Fruit fly (Drosophila melanogaster) whole organism, embryonic: Measurements from ENCODE around the gene CG10317.
A peak's percentile ranks its signal among the peaks of the same experiment; 100 is the strongest.

Source experiments
- ATbp ChIP-seq: fragments of 200-800 bp; sonication (Bioruptor generic); optimal IDR thresholded peaks from 2 replicates; lab custom pipeline; 2017; ENCODE audit warnings: missing biosample characterization, mild to moderate bottlenecking, missing genetic modification characterization, missing genetic modification reagents
- Atf-2 ChIP-seq: fragments of 200-800 bp; sonication (Bioruptor generic); optimal IDR thresholded peaks from 2 replicates; lab custom pipeline; 2016; ENCODE audit warnings: missing biosample characterization, missing genetic modification characterization
- Atf6 ChIP-seq: fragments of 200-800 bp; sonication (Bioruptor generic); IDR thresholded peaks from 2 replicates; pipeline ENCODE4 v1.3.6; 2022; ENCODE audit warnings: missing biosample characterization, missing genetic modification characterization
- CG10267 ChIP-seq: fragments of 200-800 bp; sonication (Bioruptor generic); optimal IDR thresholded peaks from 2 replicates; lab custom pipeline; 2018; ENCODE audit warnings: missing biosample characterization, mild to moderate bottlenecking, missing genetic modification characterization, moderate library complexity
- CG11398 ChIP-seq: fragments of 200-800 bp; sonication (Bioruptor generic); optimal IDR thresholded peaks from 2 replicates; lab custom pipeline; 2016; ENCODE audit warnings: missing biosample characterization, missing genetic modification characterization
- CG11695 ChIP-seq: fragments of 200-800 bp; sonication (Bioruptor generic); IDR thresholded peaks from 3 replicates; pipeline ENCODE4 v1.3.6; 2022; ENCODE audit warnings: missing biosample characterization, missing genetic modification characterization
- CG12744 ChIP-seq: fragments of 200-800 bp; sonication (Bioruptor generic); optimal IDR thresholded peaks from 2 replicates; lab custom pipeline; 2016; ENCODE audit warnings: missing biosample characterization, missing genetic modification characterization
- CG12769 ChIP-seq: fragments of 200-800 bp; sonication (Bioruptor generic); optimal IDR thresholded peaks from 2 replicates; lab custom pipeline; 2019; ENCODE audit warnings: missing biosample characterization, mild to moderate bottlenecking, missing genetic modification characterization, moderate library complexity
- CG13123 ChIP-seq: fragments of 200-800 bp; sonication (Bioruptor generic); optimal IDR thresholded peaks from 2 replicates; lab custom pipeline; 2016; ENCODE audit warnings: missing biosample characterization, missing genetic modification characterization
- CG13424 ChIP-seq: fragments of 200-800 bp; sonication (Bioruptor generic); optimal IDR thresholded peaks from 2 replicates; lab custom pipeline; 2019; ENCODE audit warnings: missing biosample characterization, mild to moderate bottlenecking, missing genetic modification characterization, moderate library complexity
- CG1602 ChIP-seq: fragments of 200-800 bp; sonication (Bioruptor generic); optimal IDR thresholded peaks from 3 replicates; lab custom pipeline; 2016; ENCODE audit warnings: missing biosample characterization, missing genetic modification characterization
- CG1603 ChIP-seq: fragments of 200-800 bp; sonication (Bioruptor generic); optimal IDR thresholded peaks from 2 replicates; lab custom pipeline; 2019; ENCODE audit warnings: missing biosample characterization, mild to moderate bottlenecking, missing genetic modification characterization, moderate library complexity
- CG16815 ChIP-seq: fragments of 200-800 bp; sonication (Bioruptor generic); optimal IDR thresholded peaks from 3 replicates; lab custom pipeline; 2017; ENCODE audit warnings: missing biosample characterization, mild to moderate bottlenecking, missing genetic modification characterization
- CG17328 ChIP-seq: fragments of 200-800 bp; sonication (Bioruptor generic); IDR thresholded peaks from 2 replicates; pipeline ENCODE4 v1.3.6; 2022; ENCODE audit warnings: missing biosample characterization, missing genetic modification characterization
- CG18599 ChIP-seq: fragments of 200-800 bp; sonication (Bioruptor generic); optimal IDR thresholded peaks from 3 replicates; lab custom pipeline; 2017; ENCODE audit warnings: missing biosample characterization, missing genetic modification characterization, mild to moderate bottlenecking, moderate library complexity, missing genetic modification reagents
- CG18764 ChIP-seq: fragments of 200-800 bp; sonication (Bioruptor generic); optimal IDR thresholded peaks from 3 replicates; lab custom pipeline; 2016; ENCODE audit warnings: missing biosample characterization, missing genetic modification characterization
- CG32532 ChIP-seq: fragments of 200-800 bp; sonication (Bioruptor generic); IDR thresholded peaks from 2 replicates; pipeline ENCODE4 v1.3.6; 2022; ENCODE audit warnings: missing biosample characterization, missing genetic modification characterization
- CG3847 ChIP-seq: fragments of 200-800 bp; sonication (Bioruptor generic); IDR thresholded peaks from 2 replicates; pipeline ENCODE4 v1.3.6; 2022; ENCODE audit warnings: missing biosample characterization, missing genetic modification characterization
- CG6689 ChIP-seq: fragments of 200-800 bp; sonication (Bioruptor generic); IDR thresholded peaks from 2 replicates; pipeline ENCODE4 v1.3.6; 2022; ENCODE audit warnings: missing biosample characterization, missing genetic modification characterization
- CG6765 ChIP-seq: fragments of 200-800 bp; sonication (Bioruptor generic); optimal IDR thresholded peaks from 3 replicates; lab custom pipeline; 2017; ENCODE audit warnings: missing biosample characterization, mild to moderate bottlenecking, missing genetic modification characterization
- CG6813 ChIP-seq: fragments of 200-800 bp; sonication (Bioruptor generic); optimal IDR thresholded peaks from 2 replicates; lab custom pipeline; 2017; ENCODE audit warnings: missing biosample characterization, missing genetic modification characterization, mild to moderate bottlenecking, moderate library complexity, missing genetic modification reagents
- CrebB ChIP-seq: fragments of 200-800 bp; sonication (Bioruptor generic); optimal IDR thresholded peaks from 3 replicates; lab custom pipeline; 2018; ENCODE audit warnings: missing biosample characterization, mild to moderate bottlenecking, missing genetic modification characterization
- D ChIP-seq, 2 experiments: fragments of 200-800 bp in 1 of 2; fragments of >200 bp in 1 of 2; sonication (Bioruptor generic) in 1 of 2; optimal IDR thresholded peaks; 2 replicates in 1 of 2; 3 replicates in 1 of 2; lab custom pipeline; 2017; ENCODE audit warnings: mild to moderate bottlenecking in 1 of 2, missing biosample characterization in 1 of 2, missing genetic modification characterization in 1 of 2, missing genetic modification reagents in 1 of 2
- Dfd ChIP-seq, 2 experiments: fragments of >200 bp; optimal IDR thresholded peaks; 2 replicates each; lab custom pipeline; 2017; ENCODE audit warnings: missing biosample characterization in 2 of 2, missing genetic modification characterization in 2 of 2
- Drgx ChIP-seq: fragments of 200-800 bp; sonication (Bioruptor generic); IDR thresholded peaks from 2 replicates; pipeline ENCODE4 v1.3.6; 2022; ENCODE audit warnings: missing biosample characterization, missing genetic modification characterization
- H2.0 ChIP-seq: fragments of 200-800 bp; sonication (Bioruptor generic); IDR thresholded peaks from 2 replicates; pipeline ENCODE4 v1.3.6; 2022; ENCODE audit warnings: missing biosample characterization, missing genetic modification characterization
- Lhr ChIP-seq: fragments of 200-800 bp; sonication (Bioruptor generic); optimal IDR thresholded peaks from 3 replicates; lab custom pipeline; 2017; ENCODE audit warnings: mild to moderate bottlenecking, missing biosample characterization, missing genetic modification reagents, missing genetic modification characterization
- Opbp ChIP-seq: fragments of 200-800 bp; sonication (Bioruptor generic); IDR thresholded peaks from 3 replicates; pipeline ENCODE4 v1.3.6; 2022; ENCODE audit warnings: missing biosample characterization, missing genetic modification characterization; ENCODE audit not compliant: partially characterized antibody
- PHDP ChIP-seq: fragments of 200-800 bp; sonication (Bioruptor generic); optimal IDR thresholded peaks from 3 replicates; lab custom pipeline; 2018; ENCODE audit warnings: missing biosample characterization, mild to moderate bottlenecking, missing genetic modification characterization, moderate library complexity
- Ravus ChIP-seq: fragments of 200-800 bp; sonication (Bioruptor generic); IDR thresholded peaks from 2 replicates; pipeline ENCODE4 v1.3.6; 2022; ENCODE audit warnings: missing biosample characterization, missing genetic modification characterization
- YL-1 ChIP-seq: fragments of 200-800 bp; sonication (Bioruptor generic); optimal IDR thresholded peaks from 3 replicates; lab custom pipeline; 2017; ENCODE audit warnings: missing biosample characterization, mild to moderate bottlenecking, missing genetic modification characterization
- amos ChIP-seq: fragments of 200-800 bp; sonication (Bioruptor generic); IDR thresholded peaks from 2 replicates; pipeline ENCODE4 v1.3.6; 2022; ENCODE audit warnings: missing biosample characterization, missing genetic modification characterization; ENCODE audit not compliant: partially characterized antibody
- aop ChIP-seq: fragments of 200-800 bp; sonication (Bioruptor generic); IDR thresholded peaks from 2 replicates; pipeline ENCODE4 v1.3.6; 2022; ENCODE audit warnings: missing biosample characterization, missing genetic modification characterization
- ase ChIP-seq: fragments of 200-800 bp; sonication (Bioruptor generic); IDR thresholded peaks from 3 replicates; pipeline ENCODE4 v1.3.6; 2022; ENCODE audit warnings: missing biosample characterization, missing genetic modification characterization
- ato ChIP-seq: fragments of 200-800 bp; sonication (Bioruptor generic); IDR thresholded peaks from 2 replicates; pipeline ENCODE4 v1.3.6; 2022; ENCODE audit warnings: missing biosample characterization, missing genetic modification characterization; ENCODE audit not compliant: partially characterized antibody
- cato ChIP-seq: fragments of 200-800 bp; sonication (Bioruptor generic); optimal IDR thresholded peaks from 2 replicates; lab custom pipeline; 2016; ENCODE audit warnings: missing biosample characterization, missing genetic modification characterization, borderline replicate concordance
- crc ChIP-seq: fragments of 200-800 bp; sonication (Bioruptor generic); optimal IDR thresholded peaks from 2 replicates; lab custom pipeline; 2016; ENCODE audit warnings: missing biosample characterization, missing genetic modification characterization
- cwo ChIP-seq: fragments of 200-800 bp; sonication (Bioruptor generic); optimal IDR thresholded peaks from 3 replicates; lab custom pipeline; 2017; ENCODE audit warnings: missing biosample characterization, missing genetic modification characterization, mild to moderate bottlenecking, moderate library complexity, missing genetic modification reagents
- dmrt99B ChIP-seq: fragments of 200-800 bp; sonication (Bioruptor generic); optimal IDR thresholded peaks from 2 replicates; lab custom pipeline; 2018; ENCODE audit warnings: missing biosample characterization, mild to moderate bottlenecking, missing genetic modification characterization, moderate library complexity
- gro ChIP-seq: fragments of 200-800 bp; sonication (Bioruptor generic); optimal IDR thresholded peaks from 2 replicates; lab custom pipeline; 2016; ENCODE audit warnings: missing biosample characterization, missing genetic modification characterization
- ham ChIP-seq: fragments of 200-800 bp; sonication (Bioruptor generic); IDR thresholded peaks from 2 replicates; pipeline ENCODE4 v1.3.6; 2022; ENCODE audit warnings: missing biosample characterization, missing genetic modification characterization
- odd ChIP-seq: fragments of 200-800 bp; sonication (Bioruptor generic); optimal IDR thresholded peaks from 2 replicates; lab custom pipeline; 2017; ENCODE audit warnings: missing biosample characterization, mild to moderate bottlenecking, missing genetic modification characterization
- psq ChIP-seq: fragments of 200-800 bp; sonication (Bioruptor generic); optimal IDR thresholded peaks from 2 replicates; lab custom pipeline; 2017; ENCODE audit warnings: missing biosample characterization, missing genetic modification characterization
- pum ChIP-seq: fragments of 200-800 bp; sonication (Bioruptor generic); optimal IDR thresholded peaks from 2 replicates; lab custom pipeline; 2016; ENCODE audit warnings: missing biosample characterization, missing genetic modification characterization
- ranshi ChIP-seq: fragments of 200-800 bp; sonication (Bioruptor generic); IDR thresholded peaks from 2 replicates; pipeline ENCODE4 v1.3.6; 2022; ENCODE audit warnings: missing biosample characterization, missing genetic modification characterization
- sens-2 ChIP-seq: fragments of 200-800 bp; sonication (Bioruptor generic); IDR thresholded peaks from 2 replicates; pipeline ENCODE4 v1.3.6; 2022; ENCODE audit warnings: missing biosample characterization, missing genetic modification characterization
- sim ChIP-seq: fragments of 200-800 bp; sonication (Bioruptor generic); IDR thresholded peaks from 2 replicates; pipeline ENCODE4 v1.3.6; 2022; ENCODE audit warnings: missing biosample characterization, missing genetic modification characterization
- slou ChIP-seq: fragments of 200-800 bp; sonication (Bioruptor generic); optimal IDR thresholded peaks from 3 replicates; lab custom pipeline; 2016; ENCODE audit warnings: missing biosample characterization, missing genetic modification characterization
- tll ChIP-seq, 2 experiments: fragments of 200-800 bp in 1 of 2; fragments of >200 bp in 1 of 2; sonication (Bioruptor generic) in 1 of 2; optimal IDR thresholded peaks; 2 replicates each; lab custom pipeline; 2017 to 2019; ENCODE audit warnings: missing biosample characterization in 2 of 2, missing genetic modification characterization in 2 of 2, mild to moderate bottlenecking in 1 of 2, moderate library complexity in 1 of 2
- trem ChIP-seq: fragments of 200-800 bp; optimal IDR thresholded peaks from 3 replicates; lab custom pipeline; 2019; ENCODE audit warnings: missing biosample characterization, mild to moderate bottlenecking, missing genetic modification characterization, moderate library complexity
- wdn ChIP-seq: fragments of 200-800 bp; sonication (Bioruptor generic); IDR thresholded peaks from 2 replicates; pipeline ENCODE4 v1.3.6; 2022; ENCODE audit warnings: missing biosample characterization, missing genetic modification characterization

The CG10317 gene

dm6 chr3R:16403734-16404057 is 33.4 kb upstream of the CG10317 start (continued):
- TF ChIP-seq CG12769 (no peak), ato (GFP tag; lab: Robert Waterston, UW) (no peak), sens-2 (GFP tag; lab: Robert Waterston, UW) (no peak), trem (tag; lab: Kevin White, UChicago) (no peak), CG18599 (GFP tag; lab: Kevin White, UChicago) (no peak), Drgx (GFP tag; lab: Robert Waterston, UW) (0 out of 2 replicates have a peak, but pooled peaks have one; percentile 8), CG13123 (GFP tag; lab: Kevin White, UChicago) (no peak), YL-1 (GFP tag; lab: Kevin White, UChicago) (no peak), PHDP (tag; lab: Kevin White, UChicago) (no peak), CG17328 (no peak), CG11695 (GFP tag; lab: Robert Waterston, UW) (no peak), tll (GFP tag; optimal IDR thresholded peaks at IDR 0.05; lab: Kevin White, UChicago) (peak in 1 of 2 experiments; percentile 16), CG18764 (GFP tag; lab: Kevin White, UChicago) (no peak), Atf-2 (GFP tag; lab: Kevin White, UChicago) (no peak), CG1603 (tag; lab: Kevin White, UChicago) (no peak), aop (GFP tag; lab: Robert Waterston, UW) (no peak), Lhr (GFP tag; lab: Kevin White, UChicago) (no peak), ranshi (GFP tag; lab: Robert Waterston, UW) (no peak), CG6813 (GFP tag; lab: Kevin White, UChicago) (no peak), ATbp (GFP tag; lab: Kevin White, UChicago) (no peak), slou (GFP tag; lab: Kevin White, UChicago) (no peak), H2.0 (GFP tag; lab: Robert Waterston, UW) (no peak), sim (GFP tag; lab: Robert Waterston, UW) (no peak), ase (GFP tag; lab: Robert Waterston, UW) (no peak), ham (no peak), psq (GFP tag; lab: Kevin White, UChicago) (no peak), CG13424 (tag; lab: Kevin White, UChicago) (no peak), Opbp (GFP tag; lab: Robert Waterston, UW) (0 out of 3 replicates have a peak, but pooled peaks have one; percentile 30), CG16815 (GFP tag; lab: Kevin White, UChicago) (no peak), cwo (GFP tag; lab: Kevin White, UChicago) (no peak), crc (no peak), Ravus (no peak), CG6689 (GFP tag; lab: Robert Waterston, UW) (no peak), wdn (GFP tag; lab: Robert Waterston, UW) (no peak), D (optimal IDR thresholded peaks at IDR 0.05; lab: Kevin White, UChicago) (peak; percentile 95), D (GFP tag; optimal IDR thresholded peaks at IDR 0.05; lab: Kevin White, UChicago) (no peak), CrebB (tag; lab: Kevin White, UChicago) (no peak), cato (GFP tag; lab: Kevin White, UChicago) (no peak), CG3847 (GFP tag; lab: Robert Waterston, UW) (no peak), Dfd (GFP tag; optimal IDR thresholded peaks at IDR 0.05; lab: Kevin White, UChicago) (no peak), CG11398 (GFP tag; lab: Kevin White, UChicago) (no peak), CG1602 (no peak), CG10267 (tag; lab: Kevin White, UChicago) (no peak), odd (GFP tag; lab: Kevin White, UChicago) (no peak), amos (GFP tag; lab: Robert Waterston, UW) (no peak), CG32532 (GFP tag; lab: Robert Waterston, UW) (no peak), gro (GFP tag; lab: Kevin White, UChicago) (no peak), Atf6 (GFP tag; lab: Robert Waterston, UW) (no peak), CG6765 (GFP tag; lab: Kevin White, UChicago) (no peak), dmrt99B (tag; lab: Kevin White, UChicago) (no peak), pum (no peak), CG12744 (GFP tag; lab: Kevin White, UChicago) (no peak)
